Fruit fly (Drosophila melanogaster): ENCODE results near the gene CG11983.

Gene CG11983

dm6 chr3R:9055119-9056105, 47.3 kb downstream of the CG11983 start (continued):
- TF ChIP-seq CG12391 (tag; optimal IDR thresholded peaks at IDR 0.05) = peak; percentile 96
- TF ChIP-seq wek (GFP tag; optimal IDR thresholded peaks at IDR 0.05) = peak; percentile 50
- no peak for TF ChIP-seq Hr39 (optimal IDR thresholded peaks at IDR 0.05)
- TF ChIP-seq CG4617 (GFP tag; optimal IDR thresholded peaks at IDR 0.05; ENCODE audit: borderline replicate concordance) = peak; percentile 66
- peak; percentile 91 for TF ChIP-seq Sox100B (GFP tag; optimal IDR thresholded peaks at IDR 0.05)
- TF ChIP-seq CG17912 (GFP tag; optimal IDR thresholded peaks at IDR 0.05) = no peak
- TF ChIP-seq Hand (GFP tag; optimal IDR thresholded peaks at IDR 0.05) = peak; percentile 90
- TF ChIP-seq Scr (GFP tag; IDR thresholded peaks at IDR 0.05; ENCODE audit: partially characterized antibody) = no peak
- peak; percentile 97 for TF ChIP-seq dmrt99B (tag; optimal IDR thresholded peaks at IDR 0.05)
- TF ChIP-seq CG8281 (tag; optimal IDR thresholded peaks at IDR 0.05) = peak; percentile 69
- peak; percentile 90 for TF ChIP-seq run (tag; optimal IDR thresholded peaks at IDR 0.05)
- TF ChIP-seq Lhr (GFP tag; optimal IDR thresholded peaks at IDR 0.05) = peak; percentile 66
- peak; percentile 80 for TF ChIP-seq cato (GFP tag; optimal IDR thresholded peaks at IDR 0.05; ENCODE audit: borderline replicate concordance)
- no peak for TF ChIP-seq CG43689 (GFP tag; IDR thresholded peaks at IDR 0.05)
- peak; percentile 72 for TF ChIP-seq ewg (GFP tag; optimal IDR thresholded peaks at IDR 0.05)
- TF ChIP-seq trh (GFP tag; optimal IDR thresholded peaks at IDR 0.05) = peak; percentile 86
- peak; percentile 93 for TF ChIP-seq CG6854 (GFP tag; optimal IDR thresholded peaks at IDR 0.05)
- peak; percentile 95 for TF ChIP-seq CG2712 (tag; optimal IDR thresholded peaks at IDR 0.05)
- TF ChIP-seq CG7357 (GFP tag; IDR thresholded peaks at IDR 0.05) = peak; percentile 82
- TF ChIP-seq bsh (GFP tag; optimal IDR thresholded peaks at IDR 0.05) = peak; percentile 55 to 96
- TF ChIP-seq CG3163 (GFP tag; optimal IDR thresholded peaks at IDR 0.05) = peak; percentile 29
- peak; percentile 89 for TF ChIP-seq tio (GFP tag; optimal IDR thresholded peaks at IDR 0.05)
- TF ChIP-seq gsb (GFP tag; IDR thresholded peaks at IDR 0.05) = no peak
- peak; percentile 88 for TF ChIP-seq salm (tag; optimal IDR thresholded peaks at IDR 0.05)
- peak; percentile 95 for TF ChIP-seq grau (tag; optimal IDR thresholded peaks at IDR 0.05)
- peak; percentile 82 for TF ChIP-seq CG13123 (GFP tag; optimal IDR thresholded peaks at IDR 0.05)
- TF ChIP-seq CG17385 (GFP tag; optimal IDR thresholded peaks at IDR 0.05) = peak; percentile 91
- TF ChIP-seq CG1024 (GFP tag; IDR thresholded peaks at IDR 0.05) = no peak
- peak; percentile 38 for TF ChIP-seq ac (GFP tag; optimal IDR thresholded peaks at IDR 0.05)
- peak; percentile 94 for TF ChIP-seq CG4424 (GFP tag; optimal IDR thresholded peaks at IDR 0.05)
- peak; percentile 82 for TF ChIP-seq CG11723 (GFP tag; optimal IDR thresholded peaks at IDR 0.05)
- TF ChIP-seq repo (GFP tag; optimal IDR thresholded peaks at IDR 0.05) = peak; percentile 52
- TF ChIP-seq CG31388 (GFP tag; optimal IDR thresholded peaks at IDR 0.05) = peak; percentile 82
- TF ChIP-seq CG13775 (GFP tag; optimal IDR thresholded peaks at IDR 0.05) = peak; percentile 88
- TF ChIP-seq CG11696 (GFP tag; IDR thresholded peaks at IDR 0.05) = no peak
- no peak for TF ChIP-seq CG8478 (optimal IDR thresholded peaks at IDR 0.05)
- no peak for TF ChIP-seq nerfin-2 (GFP tag; IDR thresholded peaks at IDR 0.05; ENCODE audit: partially characterized antibody)
- TF ChIP-seq Antp (GFP tag; optimal IDR thresholded peaks at IDR 0.05) = peak; percentile 66
- TF ChIP-seq CG10267 (tag; optimal IDR thresholded peaks at IDR 0.05) = peak; percentile 89
- no peak for TF ChIP-seq lmd (GFP tag; IDR thresholded peaks at IDR 0.05)
- TF ChIP-seq dati (GFP tag; IDR thresholded peaks at IDR 0.05) = no peak
- TF ChIP-seq CG42726 (GFP tag; IDR thresholded peaks at IDR 0.05; ENCODE audit: partially characterized antibody) = no peak
- peak; percentile 98 for TF ChIP-seq Med (GFP tag)
- TF ChIP-seq Opbp (GFP tag; IDR thresholded peaks at IDR 0.05; ENCODE audit: partially characterized antibody) = no peak
- TF ChIP-seq Camta (GFP tag; optimal IDR thresholded peaks at IDR 0.05) = peak; percentile 69
- peak; percentile 62 for TF ChIP-seq CG4282 (GFP tag; optimal IDR thresholded peaks at IDR 0.05)
- peak; percentile 1 for TF ChIP-seq HmgD (GFP tag; optimal IDR thresholded peaks at IDR 0.05)
- peak; percentile 98 for TF ChIP-seq CG7839 (tag; optimal IDR thresholded peaks at IDR 0.05)

Data from whole organism, embryonic.